Worm (Caenorhabditis elegans) whole organism, L4/young adult: ENCODE results near the gene set-13.

Experiments used
- W03F9.2 ChIP-seq: fragments of 150-350 bp; optimal IDR thresholded peaks from 2 replicates; lab custom pipeline; 2014; ENCODE audit warnings: missing biosample characterization, missing genetic modification characterization
- dao-5 ChIP-seq: sonication (generic microtip); optimal IDR thresholded peaks from 2 replicates; lab custom pipeline; 2016; ENCODE audit warnings: missing genotype, missing genetic modification characterization, moderate library complexity, missing compliant biosample characterization
- him-1 ChIP-seq: sonication (generic microtip); optimal IDR thresholded peaks from 2 replicates; lab custom pipeline; 2016; ENCODE audit warnings: missing genotype, missing genetic modification reagents, missing genetic modification characterization, missing compliant biosample characterization

- no peak for TF ChIP-seq dao-5
- TF ChIP-seq W03F9.2 (tag; lab: Kevin White, UChicago) = no peak
- no peak for TF ChIP-seq him-1 (tag; lab: Kevin White, UChicago)
Measured at ce11 chrII:2841529-2841928, 24.8 kb downstream of the set-13 start, which contains the start of gene Y110A2AL.6.
